Fruit fly (Drosophila melanogaster) ovary, adult (tissue): ENCODE measurements around the gene TTLL6B.

Source experiments
- CG17801 ChIP-seq: fragments of 200-800 bp; optimal IDR thresholded peaks from 2 replicates; lab custom pipeline; 2019; ENCODE audit warnings: missing biosample characterization, mild to moderate bottlenecking, missing genetic modification characterization, moderate library complexity; ENCODE audit not compliant: partially characterized antibody

TTLL6B gene

dm6 chr3R:27214949-27215348 lies 35.9 kb downstream of the TTLL6B start:
- TF ChIP-seq CG17801 (GFP tag; lab: Kevin White, UChicago) = no peak

DNA sequence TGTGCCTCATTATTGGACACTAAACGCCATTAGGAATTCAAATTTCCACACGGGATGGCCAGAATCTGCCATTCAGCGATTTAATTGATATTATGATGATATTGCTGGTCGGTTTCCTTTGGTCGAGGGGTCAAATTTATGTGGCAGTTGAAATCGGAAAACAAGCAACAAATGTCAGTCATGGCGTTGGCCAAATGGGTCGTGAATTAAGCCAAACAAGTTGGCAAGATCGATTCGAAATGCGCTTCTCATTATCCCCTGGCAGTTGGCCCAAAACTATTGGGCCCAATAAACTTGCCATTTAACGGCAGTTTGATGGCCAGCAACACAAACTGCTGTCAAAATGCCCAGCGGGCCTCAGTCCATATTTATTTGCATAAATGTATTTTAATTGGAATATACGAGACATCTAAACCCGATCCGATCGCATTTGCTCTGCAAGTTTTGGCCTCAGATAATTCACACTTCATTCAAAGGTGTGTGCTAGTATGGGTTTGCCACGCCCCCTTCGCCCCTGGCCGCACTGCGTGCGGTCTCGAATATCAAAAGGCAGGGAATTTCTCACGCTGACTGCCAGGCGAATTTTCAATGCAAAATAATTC lies 37.7 kb downstream of the TTLL6B start:
- TF ChIP-seq CG17801 (GFP tag; lab: Kevin White, UChicago) = no peak

- TF ChIP-seq CG17801 (GFP tag; lab: Kevin White, UChicago) = no peak
Observed at dm6 chr3R:27209561-27210275, 41.1 kb downstream of the TTLL6B start.

- no peak for TF ChIP-seq CG17801 (GFP tag; lab: Kevin White, UChicago)
Observed at dm6 chr3R:27208724-27209343, 42.0 kb downstream of the TTLL6B start.

DNA sequence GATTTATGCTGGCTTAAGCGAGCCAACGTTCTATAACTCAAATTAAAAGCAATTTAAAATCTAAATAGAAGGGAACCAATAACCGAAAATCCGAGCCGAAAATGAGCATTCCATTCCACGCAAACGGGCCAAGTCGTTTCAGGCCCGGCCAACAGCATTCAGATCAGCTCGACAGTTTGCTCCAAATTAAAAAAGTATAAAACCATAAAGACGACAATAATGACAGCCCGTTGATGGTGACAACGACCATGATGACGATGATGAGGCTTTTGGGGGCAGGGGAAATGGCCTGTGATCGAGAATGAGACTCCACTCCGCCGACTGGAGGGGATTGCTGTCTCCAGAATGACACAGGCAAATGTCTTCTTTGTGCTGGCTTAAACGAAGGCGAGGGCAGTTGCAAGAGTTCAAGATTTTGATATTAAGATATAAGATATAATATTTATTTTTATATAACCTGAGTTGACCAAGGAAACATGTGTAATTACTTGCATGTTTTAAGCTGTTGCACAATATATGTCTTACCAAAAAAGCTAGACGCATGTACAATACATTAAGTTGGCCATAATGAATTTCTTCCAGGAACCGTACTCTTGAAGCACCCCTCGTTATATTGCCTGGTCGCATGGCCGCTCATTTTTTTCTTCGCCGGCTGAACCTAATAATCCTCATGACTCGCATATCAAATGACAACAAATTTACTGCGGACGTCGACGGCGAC lies 46.0 kb downstream of the TTLL6B start:
- no peak for TF ChIP-seq CG17801 (GFP tag; lab: Kevin White, UChicago)

dm6 chr3R:27203856-27204255 lies 47.0 kb downstream of the TTLL6B start:
- TF ChIP-seq CG17801 (GFP tag; lab: Kevin White, UChicago) = no peak

- no peak for TF ChIP-seq CG17801 (GFP tag; lab: Kevin White, UChicago)
Observed at dm6 chr3R:27202330-27202729, 48.5 kb downstream of the TTLL6B start.

DNA sequence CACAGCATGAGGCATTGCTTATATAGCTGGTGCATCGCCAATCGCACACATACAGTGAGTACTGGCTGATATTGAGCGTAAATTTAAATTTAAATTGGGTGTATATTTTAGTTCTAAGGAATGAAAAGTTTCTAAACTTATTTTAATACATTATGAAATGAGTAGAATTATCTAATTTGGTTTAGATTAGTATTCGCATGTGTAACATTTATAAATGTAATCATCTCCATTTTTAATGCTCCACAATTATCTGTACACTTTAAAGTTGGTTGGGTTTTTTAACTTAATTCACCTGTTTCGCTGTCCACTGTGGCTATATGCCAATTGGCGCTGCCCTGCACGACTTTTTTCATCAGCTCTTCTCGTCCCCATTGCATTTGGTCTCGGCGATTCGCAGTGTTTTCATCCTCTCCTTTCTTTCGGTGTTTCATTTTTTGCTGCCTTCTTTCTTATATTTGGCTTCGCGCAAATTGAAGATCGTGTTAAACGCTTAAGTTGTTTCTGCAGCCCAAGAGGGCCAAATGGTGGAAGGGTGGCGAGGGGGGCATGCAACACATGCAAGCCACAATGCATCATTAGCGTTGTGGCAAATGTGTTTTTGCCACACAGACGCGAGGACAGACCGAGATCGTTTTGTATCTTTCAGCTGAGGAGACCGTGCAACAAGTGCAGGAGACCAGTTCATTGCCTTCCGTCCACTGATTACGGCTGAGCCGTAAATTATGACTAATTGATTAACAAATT lies 49.1 kb downstream of the TTLL6B start:
- TF ChIP-seq CG17801 (GFP tag; lab: Kevin White, UChicago) = no peak

DNA sequence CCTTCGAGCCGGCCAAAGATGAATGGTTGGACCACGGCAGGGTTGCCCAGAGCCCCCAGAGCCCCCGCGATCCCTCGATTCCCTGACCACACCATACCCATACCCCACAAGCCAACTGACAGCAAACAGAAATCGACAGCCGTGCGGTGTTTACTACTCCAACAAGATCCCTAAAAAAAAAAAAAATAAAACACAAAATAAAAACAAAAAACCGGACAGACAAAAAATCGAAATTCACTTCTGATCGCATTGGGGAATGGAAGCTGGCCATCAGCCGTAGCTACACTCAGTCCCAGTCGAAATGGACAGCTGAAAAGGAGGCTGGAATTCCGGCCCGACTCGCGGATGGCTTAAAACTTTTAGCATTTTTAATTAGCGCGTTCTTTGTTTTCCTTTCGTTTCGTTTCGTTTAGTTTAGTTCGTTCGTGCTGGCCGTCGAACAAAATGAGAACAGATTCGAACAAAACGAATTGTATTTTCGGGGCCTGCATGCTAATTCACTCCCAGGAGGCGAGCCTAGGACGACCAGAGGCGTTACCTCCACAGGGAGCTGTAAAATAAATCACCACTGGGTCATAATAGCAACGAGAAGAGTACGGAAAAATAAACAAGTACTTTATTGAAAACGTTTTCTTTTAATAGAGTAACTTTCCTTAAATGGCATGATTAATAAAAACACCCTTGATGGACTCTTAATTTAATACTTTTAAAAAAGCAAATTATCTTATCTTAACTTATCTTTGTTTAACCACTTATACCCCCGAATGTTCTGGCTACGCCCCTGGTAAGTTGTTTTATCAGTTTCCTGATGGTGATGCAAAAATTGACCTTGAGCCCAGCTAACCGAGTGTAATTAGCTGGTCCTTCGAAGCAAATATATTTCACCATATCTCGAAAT lies 51.7 kb downstream of the TTLL6B start:
- TF ChIP-seq CG17801 (GFP tag; lab: Kevin White, UChicago) = no peak
